Worm (Caenorhabditis elegans) whole organism, mixed stage, embryonic: ENCODE measurements around the gene lst-6.

Experiments used
- bed-3 ChIP-seq: fragments of 200-800 bp; sonication (Bioruptor generic); optimal IDR thresholded peaks from 3 replicates; lab custom pipeline; 2018; ENCODE audit warnings: mild to moderate bottlenecking, missing genetic modification characterization, moderate library complexity, missing compliant biosample characterization
- blmp-1 ChIP-seq: fragments of 150-350 bp; optimal IDR thresholded peaks from 2 replicates; lab custom pipeline; 2014; ENCODE audit warnings: missing biosample characterization, missing genetic modification characterization
- ceh-39 ChIP-seq: fragments of 150-350 bp; optimal IDR thresholded peaks from 2 replicates; lab custom pipeline; 2014; ENCODE audit warnings: missing biosample characterization, missing genetic modification characterization
- ceh-43 ChIP-seq: fragments of 200-800 bp; sonication (Bioruptor generic); optimal IDR thresholded peaks from 2 replicates; lab custom pipeline; 2018; ENCODE audit warnings: mild to moderate bottlenecking, missing genetic modification characterization, moderate library complexity, missing compliant biosample characterization
- ces-1 ChIP-seq: fragments of 150-350 bp; optimal IDR thresholded peaks from 2 replicates; lab custom pipeline; 2014; ENCODE audit warnings: missing biosample characterization, missing genetic modification reagents, missing genetic modification characterization
- elt-1 ChIP-seq: sonication (generic microtip); optimal IDR thresholded peaks from 2 replicates; lab custom pipeline; 2017; ENCODE audit warnings: missing genetic modification characterization, mild to moderate bottlenecking, missing compliant biosample characterization, antibody characterized with exemption, moderate library complexity, borderline replicate concordance; ENCODE audit not compliant: insufficient read depth
- elt-3 ChIP-seq: fragments of 150-350 bp; optimal IDR thresholded peaks from 2 replicates; lab custom pipeline; 2014; ENCODE audit warnings: missing biosample characterization, missing genetic modification characterization
- flh-1 ChIP-seq: fragments of 200-800 bp; sonication (Bioruptor generic); optimal IDR thresholded peaks from 2 replicates; lab custom pipeline; 2018; ENCODE audit warnings: mild to moderate bottlenecking, missing genetic modification characterization, moderate library complexity, missing compliant biosample characterization
- ham-2 ChIP-seq: fragments of 200-800 bp; sonication (Bioruptor generic); optimal IDR thresholded peaks from 2 replicates; lab custom pipeline; 2018; ENCODE audit warnings: mild to moderate bottlenecking, missing genetic modification characterization, missing compliant biosample characterization
- lin-13 ChIP-seq: fragments of 150-350 bp; optimal IDR thresholded peaks from 2 replicates; lab custom pipeline; 2014; ENCODE audit warnings: missing biosample characterization, missing genetic modification characterization
- lin-32 ChIP-seq: fragments of 200-800 bp; sonication (Bioruptor generic); optimal IDR thresholded peaks from 2 replicates; lab custom pipeline; 2018; ENCODE audit warnings: mild to moderate bottlenecking, missing genetic modification characterization, missing compliant biosample characterization
- lsy-2 ChIP-seq: fragments of 150-350 bp; optimal IDR thresholded peaks from 2 replicates; lab custom pipeline; 2014; ENCODE audit warnings: missing biosample characterization, missing genetic modification characterization
- mab-5 ChIP-seq: fragments of 150-350 bp; optimal IDR thresholded peaks from 2 replicates; lab custom pipeline; 2014; ENCODE audit warnings: missing biosample characterization, missing genetic modification characterization
- mep-1 ChIP-seq: fragments of 150-350 bp; optimal IDR thresholded peaks from 2 replicates; lab custom pipeline; 2017; ENCODE audit warnings: missing biosample characterization, missing genetic modification reagents, missing genetic modification characterization, inconsistent platforms
- mls-2 ChIP-seq: sonication (generic microtip); optimal IDR thresholded peaks from 2 replicates; lab custom pipeline; 2016; ENCODE audit warnings: mild to moderate bottlenecking, missing genetic modification characterization, moderate library complexity, missing compliant biosample characterization
- nhr-12 ChIP-seq: fragments of 150-350 bp; optimal IDR thresholded peaks from 2 replicates; lab custom pipeline; 2014; ENCODE audit warnings: missing biosample characterization, missing genetic modification characterization
- nhr-2 ChIP-seq: fragments of 150-350 bp; optimal IDR thresholded peaks from 2 replicates; lab custom pipeline; 2014; ENCODE audit warnings: missing biosample characterization, missing genetic modification characterization
- nhr-28 ChIP-seq: fragments of 150-350 bp; optimal IDR thresholded peaks from 2 replicates; lab custom pipeline; 2014; ENCODE audit warnings: missing biosample characterization, missing genetic modification characterization
- nhr-76 ChIP-seq: sonication (generic microtip); optimal IDR thresholded peaks from 2 replicates; lab custom pipeline; 2017; ENCODE audit warnings: missing biosample characterization, missing genetic modification characterization
- pha-4 ChIP-seq: fragments of 150-350 bp; optimal IDR thresholded peaks from 2 replicates; lab custom pipeline; 2018; ENCODE audit warnings: missing biosample characterization, missing genetic modification reagents, missing genetic modification characterization
- snpc-4 ChIP-seq: fragments of 150-350 bp; optimal IDR thresholded peaks from 2 replicates; lab custom pipeline; 2014; ENCODE audit warnings: missing biosample characterization, missing genetic modification characterization
- sptf-1 ChIP-seq: sonication (generic microtip); optimal IDR thresholded peaks from 2 replicates; lab custom pipeline; 2017; ENCODE audit warnings: mild to moderate bottlenecking, missing genetic modification characterization, moderate library complexity, missing compliant biosample characterization
- unc-120 ChIP-seq: sonication (generic microtip); optimal IDR thresholded peaks from 2 replicates; lab custom pipeline; 2017; ENCODE audit warnings: missing genetic modification characterization, missing compliant biosample characterization; ENCODE audit not compliant: poor library complexity, severe bottlenecking
- unc-39 ChIP-seq: fragments of 150-350 bp; optimal IDR thresholded peaks from 2 replicates; lab custom pipeline; 2014; ENCODE audit warnings: missing biosample characterization, missing genetic modification characterization
- unc-62 ChIP-seq: fragments of 150-350 bp; optimal IDR thresholded peaks from 2 replicates; lab custom pipeline; 2014; ENCODE audit warnings: missing biosample characterization, missing genetic modification reagents, missing genetic modification characterization
- zip-8 ChIP-seq: fragments of 150-350 bp; optimal IDR thresholded peaks from 2 replicates; lab custom pipeline; 2014; ENCODE audit warnings: missing biosample characterization, missing genetic modification characterization
- ztf-11 ChIP-seq: fragments of 150-350 bp; optimal IDR thresholded peaks from 2 replicates; lab custom pipeline; 2014; ENCODE audit warnings: missing biosample characterization, missing genetic modification characterization

The lst-6 gene

ce11 chrII:7022370-7023001 lies at the start of gene lst-6, which contains the start of gene lst-5:
Gene lst-6 (minus strand): TSS chrII:7022509.
Gene lst-5 (plus strand): TSS chrII:7022913.
- peak; percentile 33 for TF ChIP-seq sptf-1 (tag; lab: Kevin White, UChicago)
- no peak for TF ChIP-seq ztf-11 (tag; lab: Kevin White, UChicago)
- peak; percentile 22 for TF ChIP-seq lin-13
- peak; percentile 50 for TF ChIP-seq lsy-2 (tag; lab: Kevin White, UChicago)
- no peak for TF ChIP-seq mls-2 (tag; lab: Kevin White, UChicago)
- TF ChIP-seq unc-62 (GFP tag; lab: Kevin White, UChicago): peak; percentile 38
- TF ChIP-seq ces-1 (GFP tag; lab: Kevin White, UChicago): peak; percentile 60
- peak; percentile 47 for TF ChIP-seq mep-1 (tag; lab: Kevin White, UChicago)
- peak; percentile 19 for TF ChIP-seq pha-4 (tag; lab: Kevin White, UChicago)
- TF ChIP-seq zip-8 (tag; lab: Kevin White, UChicago): peak; percentile 70

ce11 chrII:7070434-7070833 lies 48.1 kb upstream of the lst-6 start:
- TF ChIP-seq sptf-1 (tag; lab: Kevin White, UChicago): no peak
- no peak for TF ChIP-seq unc-39 (tag; lab: Kevin White, UChicago)
- no peak for TF ChIP-seq ces-1 (GFP tag; lab: Kevin White, UChicago)
- TF ChIP-seq nhr-12 (tag; lab: Kevin White, UChicago): no peak

- no peak for TF ChIP-seq ceh-39
- TF ChIP-seq, all 35 proteins: peak for 0
These were observed 47.6 kb upstream of the lst-6 start, which contains the start of gene him-14 for ce11 chrII:7069866-7070265. Gene him-14 (minus strand): TSS chrII:7069966.

DNA sequence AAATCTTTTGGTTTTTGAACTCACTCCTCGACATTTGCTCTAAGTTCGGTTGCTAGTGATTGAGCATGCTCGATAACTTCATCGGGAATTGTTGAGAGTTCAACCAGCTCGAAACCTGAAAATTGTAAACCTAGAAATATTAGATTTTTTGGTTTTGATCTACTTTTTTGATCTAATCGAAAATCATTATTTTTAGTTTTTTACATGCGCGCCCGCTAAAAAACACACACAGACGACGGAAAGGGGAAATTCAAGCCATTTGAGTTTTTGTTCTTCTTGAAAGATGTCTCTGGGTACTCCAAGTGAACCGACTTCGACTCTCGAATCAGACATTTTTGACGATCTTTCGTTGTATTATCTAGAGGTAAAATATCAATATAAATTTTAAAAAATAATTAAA lies 43.1 kb upstream of the lst-6 start, which contains the start of gene nos-2:
Gene nos-2, plus strand, starts transcription at position 228 of the 400 bp plus-strand sequence.
- no peak for TF ChIP-seq ces-1 (GFP tag; lab: Kevin White, UChicago)
- no peak for TF ChIP-seq lin-13
- no peak for TF ChIP-seq elt-1 (tag; lab: Kevin White, UChicago)
- no peak for TF ChIP-seq mab-5 (tag; lab: Kevin White, UChicago)
- TF ChIP-seq mep-1 (tag; lab: Kevin White, UChicago): no peak
- no peak for TF ChIP-seq nhr-2 (tag; lab: Kevin White, UChicago)
- no peak for TF ChIP-seq nhr-12 (tag; lab: Kevin White, UChicago)
- no peak for TF ChIP-seq mls-2 (tag; lab: Kevin White, UChicago)
- no peak for TF ChIP-seq ceh-43
- no peak for TF ChIP-seq ceh-39
- no peak for TF ChIP-seq sptf-1 (tag; lab: Kevin White, UChicago)
- TF ChIP-seq ham-2 (GFP tag; lab: Kevin White, UChicago): no peak
- TF ChIP-seq unc-120: no peak
- TF ChIP-seq blmp-1 (tag; lab: Kevin White, UChicago): no peak
- no peak for TF ChIP-seq nhr-76 (tag; lab: Kevin White, UChicago)
- TF ChIP-seq flh-1 (GFP tag; lab: Kevin White, UChicago): no peak
- TF ChIP-seq unc-39 (tag; lab: Kevin White, UChicago): no peak
- no peak for TF ChIP-seq elt-3 (tag; lab: Kevin White, UChicago)
- TF ChIP-seq lin-32 (GFP tag; lab: Kevin White, UChicago): no peak
- no peak for TF ChIP-seq ztf-11 (tag; lab: Kevin White, UChicago)

ce11 chrII:7061730-7062129 lies 39.4 kb upstream of the lst-6 start, which contains the start of gene acs-6:
Gene acs-6 (plus strand): TSS chrII:7062030.
- TF ChIP-seq mls-2 (tag; lab: Kevin White, UChicago) (no peak), unc-120 (no peak), pha-4 (tag; lab: Kevin White, UChicago) (no peak), mab-5 (tag; lab: Kevin White, UChicago) (no peak), lin-32 (GFP tag; lab: Kevin White, UChicago) (no peak), snpc-4 (no peak), mep-1 (tag; lab: Kevin White, UChicago) (no peak), nhr-12 (tag; lab: Kevin White, UChicago) (no peak), sptf-1 (tag; lab: Kevin White, UChicago) (no peak), ztf-11 (tag; lab: Kevin White, UChicago) (no peak), nhr-2 (tag; lab: Kevin White, UChicago) (no peak), unc-62 (GFP tag; lab: Kevin White, UChicago) (no peak)
- TF ChIP-seq, all 35 proteins: peak for 0

DNA sequence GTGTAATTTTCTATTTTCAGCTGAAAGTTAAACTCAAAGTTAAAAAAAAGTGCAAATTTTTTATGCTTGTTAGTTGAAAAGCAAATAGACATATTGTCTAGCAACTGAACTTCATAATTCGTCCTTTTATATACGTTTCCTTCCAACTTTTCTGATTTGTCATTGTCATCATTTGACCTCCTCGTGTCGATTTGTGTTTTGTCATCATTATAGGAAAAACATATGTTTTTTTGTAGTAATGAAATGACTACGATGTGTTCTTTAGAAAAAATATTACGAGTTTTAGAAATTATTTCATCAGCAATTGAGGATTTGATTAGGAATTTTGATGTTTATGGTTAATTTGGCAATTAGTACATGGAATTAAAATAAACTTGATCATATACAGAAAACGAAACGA lies 38.5 kb upstream of the lst-6 start:
- no peak for TF ChIP-seq elt-1 (tag; lab: Kevin White, UChicago)
- TF ChIP-seq pha-4 (tag; lab: Kevin White, UChicago): no peak
- no peak for TF ChIP-seq nhr-28 (tag; lab: Kevin White, UChicago)
- no peak for TF ChIP-seq blmp-1 (tag; lab: Kevin White, UChicago)
- no peak for TF ChIP-seq bed-3
- no peak for TF ChIP-seq elt-3 (tag; lab: Kevin White, UChicago)
- TF ChIP-seq ham-2 (GFP tag; lab: Kevin White, UChicago): no peak
